Fruit fly (Drosophila melanogaster) whole organism, pupa: Measurements from ENCODE around the gene Vajk1.

Experiments
- CG10348 ChIP-seq: fragments of 200-800 bp; sonication (Bioruptor generic); IDR thresholded peaks from 2 replicates; pipeline ENCODE4 v1.3.6; 2022; ENCODE audit warnings: missing biosample characterization, missing genetic modification characterization
- CG12605 ChIP-seq: fragments of 200-800 bp; sonication (Bioruptor generic); IDR thresholded peaks from 2 replicates; pipeline ENCODE4 v1.3.6; 2022; ENCODE audit warnings: missing biosample characterization, missing genetic modification characterization
- CG13204 ChIP-seq: fragments of 200-800 bp; sonication (Bioruptor generic); optimal IDR thresholded peaks from 2 replicates; lab custom pipeline; 2018; ENCODE audit warnings: missing biosample characterization, mild to moderate bottlenecking, missing genetic modification characterization, moderate library complexity
- CG14655 ChIP-seq: fragments of 200-800 bp; sonication (Bioruptor generic); optimal IDR thresholded peaks from 3 replicates; lab custom pipeline; 2017; ENCODE audit warnings: mild to moderate bottlenecking, missing biosample characterization, missing genetic modification reagents, missing genetic modification characterization
- CG15710 ChIP-seq: fragments of 200-800 bp; sonication (Bioruptor generic); optimal IDR thresholded peaks from 2 replicates; lab custom pipeline; 2018; ENCODE audit warnings: missing biosample characterization, mild to moderate bottlenecking, missing genetic modification characterization, moderate library complexity
- CG17806 ChIP-seq: fragments of 200-800 bp; sonication (Bioruptor generic); optimal IDR thresholded peaks from 2 replicates; lab custom pipeline; 2018; ENCODE audit warnings: missing biosample characterization, mild to moderate bottlenecking, missing genetic modification characterization, moderate library complexity
- CG32121 ChIP-seq: fragments of 200-800 bp; sonication (Bioruptor generic); IDR thresholded peaks from 2 replicates; pipeline ENCODE4 v1.3.6; 2022; ENCODE audit warnings: missing biosample characterization, missing genetic modification characterization
- CG34367 ChIP-seq: fragments of 200-800 bp; sonication (Bioruptor generic); optimal IDR thresholded peaks from 2 replicates; lab custom pipeline; 2018; ENCODE audit warnings: missing biosample characterization, mild to moderate bottlenecking, missing genetic modification characterization
- CG4496 ChIP-seq: fragments of 200-800 bp; sonication (Bioruptor generic); IDR thresholded peaks from 3 replicates; pipeline ENCODE4 v1.3.6; 2022; ENCODE audit warnings: missing biosample characterization, missing genetic modification characterization
- CG8159 ChIP-seq: fragments of 200-800 bp; sonication (Bioruptor generic); optimal IDR thresholded peaks from 3 replicates; lab custom pipeline; 2018; ENCODE audit warnings: missing biosample characterization, mild to moderate bottlenecking, missing genetic modification characterization, moderate library complexity
- CG8301 ChIP-seq: fragments of 200-800 bp; sonication (Bioruptor generic); optimal IDR thresholded peaks from 2 replicates; lab custom pipeline; 2018; ENCODE audit warnings: missing biosample characterization, mild to moderate bottlenecking, missing genetic modification characterization
- CG9948 ChIP-seq: fragments of 200-800 bp; sonication (Bioruptor generic); optimal IDR thresholded peaks from 2 replicates; lab custom pipeline; 2018; ENCODE audit warnings: missing biosample characterization, mild to moderate bottlenecking, missing genetic modification characterization, moderate library complexity
- D1 ChIP-seq: fragments of 200-800 bp; sonication (Bioruptor generic); optimal IDR thresholded peaks from 2 replicates; lab custom pipeline; 2018; ENCODE audit warnings: missing biosample characterization, mild to moderate bottlenecking, missing genetic modification characterization, moderate library complexity
- EcR ChIP-seq: fragments of 200-800 bp; sonication (Bioruptor generic); optimal IDR thresholded peaks from 3 replicates; lab custom pipeline; 2019; ENCODE audit warnings: missing biosample characterization, missing genetic modification characterization, mild to moderate bottlenecking, moderate library complexity, missing genetic modification reagents
- Ets98B ChIP-seq: fragments of 200-800 bp; sonication (Bioruptor generic); IDR thresholded peaks from 2 replicates; pipeline ENCODE4 v1.3.6; 2022; ENCODE audit warnings: missing biosample characterization, missing genetic modification characterization
- Pif1A ChIP-seq: fragments of 200-800 bp; sonication (Bioruptor generic); optimal IDR thresholded peaks from 3 replicates; lab custom pipeline; 2016; ENCODE audit warnings: missing biosample characterization, missing genetic modification characterization
- Pif1B ChIP-seq: fragments of 200-800 bp; sonication (Bioruptor generic); optimal IDR thresholded peaks from 3 replicates; lab custom pipeline; 2016; ENCODE audit warnings: missing biosample characterization, missing genetic modification characterization
- Snoo ChIP-seq: fragments of 200-800 bp; sonication (Bioruptor generic); optimal IDR thresholded peaks from 3 replicates; lab custom pipeline; 2017; ENCODE audit warnings: missing biosample characterization, mild to moderate bottlenecking, missing genetic modification characterization, inconsistent platforms
- fd96Ca ChIP-seq: fragments of 200-800 bp; sonication (Bioruptor generic); IDR thresholded peaks from 3 replicates; pipeline ENCODE4 v1.3.6; 2022; ENCODE audit warnings: missing biosample characterization, missing genetic modification characterization
- gl ChIP-seq: fragments of 200-800 bp; sonication (Bioruptor generic); optimal IDR thresholded peaks from 2 replicates; lab custom pipeline; 2018; ENCODE audit warnings: missing biosample characterization, mild to moderate bottlenecking, missing genetic modification characterization

Gene Vajk1

dm6 chr2L:13903796-13904330, 19.5 kb downstream of the Vajk1 start:
- TF ChIP-seq fd96Ca (GFP tag; lab: Robert Waterston, UW) (no peak), CG32121 (GFP tag; lab: Robert Waterston, UW) (no peak), CG9948 (tag; lab: Kevin White, UChicago) (no peak), EcR (GFP tag; lab: Kevin White, UChicago) (peak; percentile 39), D1 (tag; lab: Kevin White, UChicago) (no peak), Pif1B (no peak), CG17806 (no peak), CG15710 (tag; lab: Kevin White, UChicago) (no peak)

DNA sequence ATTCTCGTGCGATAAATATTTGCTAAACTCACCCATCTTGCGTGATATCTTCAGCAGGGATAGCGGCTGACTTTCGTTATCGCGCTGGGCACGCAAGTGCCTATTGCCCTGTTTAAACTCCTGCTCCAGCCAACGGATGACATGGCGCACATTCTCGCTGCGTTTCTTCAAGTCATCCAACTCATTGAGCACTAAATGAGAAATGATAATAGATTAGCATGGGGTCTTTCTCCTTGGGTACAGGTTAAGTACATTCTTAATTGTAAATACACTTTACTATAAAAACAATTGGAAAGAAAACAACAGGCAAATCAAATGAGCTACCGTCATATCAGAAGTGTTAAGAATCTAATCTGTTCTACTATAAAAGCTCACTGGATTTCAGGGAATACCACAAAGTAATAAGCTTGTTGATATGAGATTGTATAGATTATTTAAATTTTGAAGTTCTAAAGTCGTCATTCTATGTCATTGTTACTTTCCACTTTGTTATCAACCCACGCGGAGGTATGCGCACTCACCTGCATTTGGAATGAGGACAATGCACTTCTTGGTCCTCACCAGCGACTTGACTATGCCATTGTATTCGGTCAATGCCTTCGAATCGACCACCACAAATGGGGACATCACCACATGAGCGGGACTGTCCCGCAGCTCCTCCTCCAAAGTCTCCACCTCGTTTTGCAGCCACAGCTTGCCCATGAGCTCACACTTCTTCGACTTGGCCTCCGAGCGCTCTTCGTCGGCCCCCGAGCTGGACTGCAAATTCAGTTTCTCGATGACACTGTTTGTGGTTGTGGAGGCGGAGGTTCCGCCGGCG, 23.0 kb downstream of the Vajk1 start:
- TF ChIP-seq D1 (tag; lab: Kevin White, UChicago) (no peak), gl (tag; lab: Kevin White, UChicago) (no peak), CG4496 (GFP tag; lab: Robert Waterston, UW) (no peak), fd96Ca (GFP tag; lab: Robert Waterston, UW) (peak; percentile 27; the same call in 1 of the 3 replicates)

DNA sequence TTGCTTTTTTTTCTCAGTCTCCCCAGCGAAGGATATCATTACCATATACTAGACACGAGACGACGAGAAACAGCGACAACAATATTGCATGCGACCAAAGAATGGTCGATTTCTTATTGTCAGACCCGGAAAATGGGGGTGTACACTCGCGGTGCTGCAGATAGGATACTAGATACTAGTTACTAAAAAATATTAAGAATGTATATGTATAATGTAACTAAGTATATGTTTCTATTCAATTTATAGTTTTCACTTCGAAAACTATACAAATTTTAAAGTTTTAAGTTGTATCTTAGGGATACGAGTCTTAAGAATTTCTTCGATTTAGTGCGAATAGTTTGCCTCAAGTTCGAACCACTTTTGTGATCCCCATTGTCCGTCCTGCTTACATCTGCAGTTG, 29.9 kb downstream of the Vajk1 start:
- TF ChIP-seq Pif1A (GFP tag; lab: Kevin White, UChicago) (no peak), Snoo (no peak), CG15710 (tag; lab: Kevin White, UChicago) (peak; percentile 48), CG17806 (peak; percentile 68), CG4496 (GFP tag; lab: Robert Waterston, UW) (peak; percentile 29; the same call in 1 of the 3 replicates), CG12605 (GFP tag; lab: Robert Waterston, UW) (peak; percentile 33; the same call in 1 of the 2 replicates), Pif1B (no peak), CG34367 (tag; lab: Kevin White, UChicago) (peak; percentile 29), CG9948 (tag; lab: Kevin White, UChicago) (peak; percentile 60), CG13204 (GFP tag; lab: Kevin White, UChicago) (peak; percentile 21), CG32121 (GFP tag; lab: Robert Waterston, UW) (no peak), CG8301 (tag; lab: Kevin White, UChicago) (no peak), EcR (GFP tag; lab: Kevin White, UChicago) (no peak)

dm6 chr2L:13892826-13893225, 30.5 kb downstream of the Vajk1 start:
- no peak for TF ChIP-seq CG32121 (GFP tag; lab: Robert Waterston, UW)
- TF ChIP-seq EcR (GFP tag; lab: Kevin White, UChicago), result no peak

dm6 chr2L:13889934-13890333, 33.4 kb downstream of the Vajk1 start:
- peak; percentile 57 for TF ChIP-seq EcR (GFP tag; lab: Kevin White, UChicago)
- TF ChIP-seq CG34367 (tag; lab: Kevin White, UChicago), result no peak

DNA sequence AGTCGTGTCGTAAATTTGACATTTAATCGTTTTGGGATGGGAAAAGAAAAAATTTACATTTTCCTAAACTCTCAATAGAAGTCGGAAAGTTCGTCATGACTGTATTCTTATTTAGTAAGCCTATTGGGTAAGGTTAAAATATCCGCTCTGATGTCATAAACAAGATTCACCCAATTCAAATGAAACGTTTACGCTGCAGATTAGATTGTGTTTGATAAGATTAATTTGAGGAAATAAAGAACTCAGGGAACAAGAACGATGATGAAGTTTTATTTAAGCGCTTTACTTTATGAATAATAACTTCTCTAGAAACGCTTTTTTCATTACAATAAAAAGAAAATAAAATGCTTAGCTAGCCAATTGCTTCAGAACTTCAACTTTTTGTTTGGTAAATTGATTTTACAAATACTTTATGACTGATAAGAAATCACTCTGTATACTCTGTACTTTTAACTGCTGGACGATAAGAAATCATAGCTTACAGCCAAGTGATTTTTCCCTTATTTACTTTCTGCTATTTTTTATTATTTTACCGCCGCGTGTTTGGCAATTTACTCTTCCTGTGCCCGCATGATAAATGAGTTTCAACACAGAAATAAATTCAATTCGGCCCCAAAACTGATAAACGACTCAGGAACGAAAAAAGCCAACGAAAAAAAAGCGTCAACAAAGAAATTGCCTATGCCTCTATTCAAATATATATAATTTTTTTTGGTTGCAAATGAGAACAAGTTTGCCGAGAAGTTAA, 36.9 kb downstream of the Vajk1 start:
- TF ChIP-seq CG14655 (GFP tag; lab: Kevin White, UChicago), result peak; percentile 20
- TF ChIP-seq CG10348 (GFP tag; lab: Robert Waterston, UW), result no peak
- TF ChIP-seq CG9948 (tag; lab: Kevin White, UChicago), result no peak
- TF ChIP-seq D1 (tag; lab: Kevin White, UChicago), result no peak
- no peak for TF ChIP-seq Ets98B (GFP tag; lab: Robert Waterston, UW)

dm6 chr2L:13884678-13885303, 38.6 kb downstream of the Vajk1 start:
- TF ChIP-seq CG17806 (peak; percentile 24), CG15710 (tag; lab: Kevin White, UChicago) (peak; percentile 20), Pif1A (GFP tag; lab: Kevin White, UChicago) (no peak), D1 (tag; lab: Kevin White, UChicago) (no peak), Pif1B (peak; percentile 18), CG34367 (tag; lab: Kevin White, UChicago) (no peak), CG8301 (tag; lab: Kevin White, UChicago) (peak; percentile 34), CG4496 (GFP tag; lab: Robert Waterston, UW) (0 out of 3 replicates have a peak, but pooled peaks have one; percentile 51), fd96Ca (GFP tag; lab: Robert Waterston, UW) (no peak), CG8159 (peak; percentile 63), Ets98B (GFP tag; lab: Robert Waterston, UW) (no peak), Snoo (peak; percentile 49), CG12605 (GFP tag; lab: Robert Waterston, UW) (no peak), CG14655 (GFP tag; lab: Kevin White, UChicago) (peak; percentile 51), EcR (GFP tag; lab: Kevin White, UChicago) (peak; percentile 83)
